Worm (Caenorhabditis elegans): ENCODE results near the gene kin-15.

DNA sequence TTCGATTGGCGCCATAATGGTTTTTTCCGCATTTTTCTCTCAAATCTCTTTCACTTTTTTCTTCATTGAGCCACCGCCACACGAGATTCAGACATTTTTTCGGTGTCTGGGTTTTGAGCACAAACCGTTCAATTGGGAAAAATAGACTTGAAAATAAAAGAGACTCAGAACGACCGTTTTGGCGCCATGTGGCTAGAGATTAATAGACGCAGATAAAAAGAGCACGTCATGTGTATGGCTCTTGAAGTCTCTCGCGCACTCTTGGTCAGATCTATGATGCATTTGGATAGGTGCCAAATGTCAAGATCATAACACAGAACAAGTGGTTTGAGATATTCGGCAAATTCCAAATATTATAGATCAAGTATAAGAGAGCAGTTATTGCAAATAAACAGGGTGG, 47.9 kb upstream of the kin-15 start:
- TF ChIP-seq snpc-4 (tag; optimal IDR thresholded peaks at IDR 0.05): no peak
- TF ChIP-seq Y48G9A.11 (GFP tag; IDR thresholded peaks at IDR 0.05): no peak
- TF ChIP-seq fkh-10 (GFP tag; optimal IDR thresholded peaks at IDR 0.05): no peak
- TF ChIP-seq ceh-28 (tag; optimal IDR thresholded peaks at IDR 0.05): no peak
- TF ChIP-seq egl-27 (tag; optimal IDR thresholded peaks at IDR 0.05): no peak
- no peak for TF ChIP-seq ces-1 (GFP tag; optimal IDR thresholded peaks at IDR 0.05)
- TF ChIP-seq daf-8 (GFP tag; IDR thresholded peaks at IDR 0.05): no peak
- TF ChIP-seq aly-2 (tag; optimal IDR thresholded peaks at IDR 0.05): no peak
- no peak for TF ChIP-seq ZK546.5 (tag; optimal IDR thresholded peaks at IDR 0.05)
- no peak for TF ChIP-seq nhr-111 (GFP tag; optimal IDR thresholded peaks at IDR 0.05)
- no peak for TF ChIP-seq Y5F2A.4 (GFP tag; optimal IDR thresholded peaks at IDR 0.05)
- TF ChIP-seq cey-2 (tag; optimal IDR thresholded peaks at IDR 0.05; ENCODE audit: borderline replicate concordance, insufficient read depth): no peak
- TF ChIP-seq mdl-1 (tag; optimal IDR thresholded peaks at IDR 0.05): no peak

All from whole organism, L4 larva.